Worm (Caenorhabditis elegans) whole organism, L4 larva: ENCODE results near the gene ech-4.

Experiments used
- F10B5.3 ChIP-seq: sonication (generic microtip); optimal IDR thresholded peaks from 2 replicates; lab custom pipeline; 2016; ENCODE audit warnings: mild to moderate bottlenecking, missing genetic modification characterization, missing compliant biosample characterization
- F44E2.7 ChIP-seq: fragments of 200-800 bp; sonication (Bioruptor generic); IDR thresholded peaks from 2 replicates; pipeline ENCODE4 v2.1.2; 2022; ENCODE audit warnings: missing genetic modification characterization, missing compliant biosample characterization
- R02D3.7 ChIP-seq: fragments of 150-350 bp; sonication (generic microtip); optimal IDR thresholded peaks from 3 replicates; lab custom pipeline; 2014; ENCODE audit warnings: missing biosample characterization, missing genetic modification characterization
- Y5F2A.4 ChIP-seq: fragments of 200-800 bp; sonication (Bioruptor generic); optimal IDR thresholded peaks from 2 replicates; lab custom pipeline; 2018; ENCODE audit warnings: mild to moderate bottlenecking, missing genetic modification characterization, missing compliant biosample characterization
- Y75B8A.6 ChIP-seq: fragments of 200-800 bp; sonication (Bioruptor generic); IDR thresholded peaks from 2 replicates; pipeline ENCODE4 v1.3.6; 2022; ENCODE audit warnings: missing genetic modification reagents, missing genetic modification characterization, missing compliant biosample characterization
- aly-2 ChIP-seq: sonication (generic microtip); optimal IDR thresholded peaks from 2 replicates; lab custom pipeline; 2018; ENCODE audit warnings: missing biosample characterization, missing genetic modification characterization
- arid-1 ChIP-seq: fragments of 200-800 bp; sonication (Bioruptor generic); conservative IDR thresholded peaks from 2 replicates; pipeline ENCODE4 v1.3.6; 2022; ENCODE audit warnings: missing genetic modification reagents, missing genetic modification characterization, missing compliant biosample characterization
- ceh-82 ChIP-seq: sonication (generic microtip); optimal IDR thresholded peaks from 2 replicates; lab custom pipeline; 2017; ENCODE audit warnings: missing biosample characterization, missing genetic modification characterization
- ces-1 ChIP-seq: fragments of 150-350 bp; sonication (generic microtip); optimal IDR thresholded peaks from 4 replicates; lab custom pipeline; 2014; ENCODE audit warnings: missing biosample characterization, missing genetic modification reagents, missing genetic modification characterization
- cey-2 ChIP-seq: sonication (generic microtip); optimal IDR thresholded peaks from 3 replicates; lab custom pipeline; 2017; ENCODE audit warnings: missing genetic modification characterization, mild to moderate bottlenecking, missing compliant biosample characterization, antibody characterized with exemption, borderline replicate concordance; ENCODE audit not compliant: insufficient read depth
- daf-16 ChIP-seq, 3 experiments: sonication (generic microtip); optimal IDR thresholded peaks; 2 replicates each; lab custom pipeline; 2016 to 2017; ENCODE audit warnings: missing genetic modification characterization in 3 of 3, missing genetic modification reagents in 3 of 3, mild to moderate bottlenecking in 2 of 3, missing compliant biosample characterization in 2 of 3, missing biosample characterization in 1 of 3, moderate library complexity in 1 of 3
- dmd-6 ChIP-seq: fragments of 200-800 bp; sonication (Bioruptor generic); IDR thresholded peaks from 2 replicates; pipeline ENCODE4 v1.3.6; 2022; ENCODE audit warnings: missing genetic modification reagents, missing genetic modification characterization, missing compliant biosample characterization
- dmd-8 ChIP-seq: fragments of 200-800 bp; sonication (Bioruptor generic); IDR thresholded peaks from 2 replicates; pipeline ENCODE4 v1.3.6; 2022; ENCODE audit warnings: missing genetic modification characterization, missing compliant biosample characterization
- dmd-9 ChIP-seq: fragments of 200-800 bp; sonication (Bioruptor generic); IDR thresholded peaks from 2 replicates; pipeline ENCODE4 v1.3.6; 2022; ENCODE audit warnings: missing genetic modification reagents, missing genetic modification characterization, missing compliant biosample characterization
- dve-1 ChIP-seq: sonication (generic microtip); optimal IDR thresholded peaks from 2 replicates; lab custom pipeline; 2017; ENCODE audit warnings: antibody characterized with exemption, mild to moderate bottlenecking, missing genetic modification characterization, missing compliant biosample characterization; ENCODE audit not compliant: insufficient read depth
- egl-43 ChIP-seq: fragments of 200-800 bp; sonication (Bioruptor generic); IDR thresholded peaks from 2 replicates; pipeline ENCODE4 v1.3.6; 2022; ENCODE audit warnings: missing genetic modification reagents, missing genetic modification characterization, missing compliant biosample characterization
- fkh-10 ChIP-seq: fragments of 150-350 bp; optimal IDR thresholded peaks from 2 replicates; lab custom pipeline; 2014; ENCODE audit warnings: missing biosample characterization, missing genetic modification reagents, missing genetic modification characterization
- fos-1 ChIP-seq: fragments of 150-350 bp; optimal IDR thresholded peaks from 2 replicates; lab custom pipeline; 2014; ENCODE audit warnings: missing biosample characterization, missing genetic modification characterization
- lim-7 ChIP-seq: fragments of 200-800 bp; sonication (Bioruptor generic); IDR thresholded peaks from 2 replicates; pipeline ENCODE4 v1.3.6; 2022; ENCODE audit warnings: missing genetic modification characterization, missing compliant biosample characterization
- lin-13 ChIP-seq: fragments of 150-350 bp; optimal IDR thresholded peaks from 2 replicates; lab custom pipeline; 2014; ENCODE audit warnings: missing biosample characterization, missing genetic modification reagents, missing genetic modification characterization
- lin-29 ChIP-seq: fragments of 200-800 bp; sonication (Bioruptor generic); IDR thresholded peaks from 2 replicates; pipeline ENCODE4 v1.3.6; 2022; ENCODE audit warnings: missing genetic modification reagents, missing genetic modification characterization, missing compliant biosample characterization
- lin-39 ChIP-seq: fragments of 150-350 bp; optimal IDR thresholded peaks from 2 replicates; lab custom pipeline; 2014; ENCODE audit warnings: missing biosample characterization, missing genetic modification reagents, missing genetic modification characterization
- lsy-2 ChIP-seq, 2 experiments: fragments of 150-350 bp in 1 of 2; sonication (generic microtip) in 1 of 2; optimal IDR thresholded peaks; 2 replicates each; lab custom pipeline; 2014 to 2017; ENCODE audit warnings: missing biosample characterization in 2 of 2, missing genetic modification characterization in 2 of 2
- nhr-102 ChIP-seq: sonication (generic microtip); optimal IDR thresholded peaks from 2 replicates; lab custom pipeline; 2016; ENCODE audit warnings: mild to moderate bottlenecking, missing genetic modification characterization, moderate library complexity, missing compliant biosample characterization
- nhr-111 ChIP-seq: fragments of 200-800 bp; sonication (Bioruptor generic); optimal IDR thresholded peaks from 2 replicates; lab custom pipeline; 2018; ENCODE audit warnings: mild to moderate bottlenecking, missing genetic modification characterization, missing compliant biosample characterization
- nhr-237 ChIP-seq: sonication (generic microtip); optimal IDR thresholded peaks from 2 replicates; lab custom pipeline; 2017; ENCODE audit warnings: missing biosample characterization, missing genetic modification characterization
- nhr-28 ChIP-seq: fragments of 150-350 bp; optimal IDR thresholded peaks from 2 replicates; lab custom pipeline; 2014; ENCODE audit warnings: missing biosample characterization, missing genetic modification characterization
- nhr-77 ChIP-seq: fragments of 150-350 bp; optimal IDR thresholded peaks from 2 replicates; lab custom pipeline; 2014; ENCODE audit warnings: missing biosample characterization, missing genetic modification characterization
- pha-4 ChIP-seq, 2 experiments: fragments of 150-350 bp in 1 of 2; fragments of 200-800 bp in 1 of 2; sonication (Bioruptor generic) in 1 of 2; IDR thresholded peaks in 1 of 2; optimal IDR thresholded peaks in 1 of 2; 2 replicates each; pipeline versions ENCODE4 v1.3.6 to Lab custom; 2014 to 2022; ENCODE audit warnings: missing genetic modification characterization in 2 of 2, missing genetic modification reagents in 2 of 2, missing biosample characterization in 1 of 2, missing compliant biosample characterization in 1 of 2
- rbr-2 ChIP-seq: sonication (generic microtip); optimal IDR thresholded peaks from 2 replicates; lab custom pipeline; 2016; ENCODE audit warnings: missing genotype, missing genetic modification characterization, missing compliant biosample characterization
- snpc-4 ChIP-seq: fragments of 150-350 bp; optimal IDR thresholded peaks from 2 replicates; lab custom pipeline; 2014; ENCODE audit warnings: missing biosample characterization, missing genetic modification characterization
- spr-1 ChIP-seq: sonication (generic microtip); optimal IDR thresholded peaks from 2 replicates; lab custom pipeline; 2016; ENCODE audit warnings: mild to moderate bottlenecking, missing genetic modification characterization, missing compliant biosample characterization
- tag-97 ChIP-seq: fragments of 200-800 bp; sonication (Bioruptor generic); IDR thresholded peaks from 2 replicates; pipeline ENCODE4 v1.3.6; 2022; ENCODE audit warnings: missing genetic modification characterization, missing compliant biosample characterization
- unc-62 ChIP-seq, 3 experiments: fragments of 150-350 bp in 1 of 3; sonication (generic microtip); optimal IDR thresholded peaks in 2 of 3; peaks in 1 of 3; 1 replicate in 1 of 3; 2 replicates in 2 of 3; lab custom pipeline; 2014 to 2017; ENCODE audit warnings: missing biosample characterization in 3 of 3, missing genetic modification characterization in 3 of 3, missing genetic modification reagents in 3 of 3, missing genotype in 1 of 3

ech-4 gene

DNA sequence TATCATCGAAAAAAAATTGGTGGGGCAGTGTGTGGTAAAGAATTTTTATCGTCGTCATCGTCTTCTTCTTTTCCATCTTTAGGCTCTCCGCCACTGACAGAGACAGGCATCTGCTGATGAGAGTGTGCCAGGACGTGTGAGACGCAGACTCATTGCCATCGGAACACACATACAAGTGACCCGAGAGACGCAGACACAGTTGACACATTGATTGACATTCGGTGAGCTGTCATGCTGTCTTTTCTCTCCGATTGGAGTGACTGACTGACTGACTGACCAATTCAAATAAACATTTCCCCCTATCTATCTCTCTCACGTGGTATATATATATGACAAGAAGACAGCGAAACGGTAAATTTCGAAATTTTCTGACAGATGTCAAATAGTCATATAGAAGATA is 30.3 kb downstream of the ech-4 start (continued):
- TF ChIP-seq R02D3.7 (tag; lab: Kevin White, UChicago), result no peak
- TF ChIP-seq nhr-77 (tag; lab: Kevin White, UChicago), result no peak
- peak; percentile 66 for TF ChIP-seq nhr-28 (tag; lab: Kevin White, UChicago)
- TF ChIP-seq nhr-102 (tag; lab: Kevin White, UChicago), result peak; percentile 89
- TF ChIP-seq spr-1 (tag; lab: Kevin White, UChicago), result peak; percentile 17
- no peak for TF ChIP-seq lim-7 (GFP tag; lab: Robert Waterston, UW)
- TF ChIP-seq tag-97 (GFP tag; lab: Robert Waterston, UW), result no peak
- peak in 1 of 2 experiments; percentile 84 for TF ChIP-seq daf-16 (GFP tag; optimal IDR thresholded peaks at IDR 0.05; lab: Kevin White, UChicago)
- peak; percentile 71 for TF ChIP-seq daf-16 (tag; optimal IDR thresholded peaks at IDR 0.05; lab: Kevin White, UChicago)
- peak; percentile 55 for TF ChIP-seq rbr-2 (tag; lab: Kevin White, UChicago)
- TF ChIP-seq lin-39, result no peak
- TF ChIP-seq Y5F2A.4, result no peak
- TF ChIP-seq cey-2 (tag; lab: Kevin White, UChicago), result no peak
- 0 out of 2 replicates have a peak, but pooled peaks have one; percentile 25 for TF ChIP-seq arid-1 (GFP tag; lab: Robert Waterston, UW)
- peak; percentile 47 for TF ChIP-seq lin-13 (GFP tag; lab: Kevin White, UChicago)
- no peak for TF ChIP-seq snpc-4 (tag; lab: Kevin White, UChicago)
- no peak for TF ChIP-seq dmd-8 (GFP tag; lab: Robert Waterston, UW)
- no peak for TF ChIP-seq fos-1 (tag; lab: Kevin White, UChicago)
- no peak for TF ChIP-seq dmd-9 (GFP tag; lab: Robert Waterston, UW)
- peak; percentile 86 for TF ChIP-seq dve-1
- no peak for TF ChIP-seq F10B5.3 (tag; lab: Kevin White, UChicago)
- no peak for TF ChIP-seq nhr-111 (GFP tag; lab: Kevin White, UChicago)
- peak; percentile 65 for TF ChIP-seq pha-4 (GFP tag; IDR thresholded peaks at IDR 0.05; lab: Robert Waterston, UW)
- TF ChIP-seq pha-4 (tag; optimal IDR thresholded peaks at IDR 0.05; lab: Kevin White, UChicago), result peak; percentile 29
- TF ChIP-seq Y75B8A.6, result no peak
- no peak for TF ChIP-seq ces-1 (GFP tag; lab: Kevin White, UChicago)
- TF ChIP-seq ceh-82 (tag; lab: Kevin White, UChicago), result no peak
- no peak for TF ChIP-seq nhr-237 (tag; lab: Kevin White, UChicago)
- no peak for TF ChIP-seq lin-29 (GFP tag; lab: Robert Waterston, UW)
- no peak for TF ChIP-seq aly-2 (tag; lab: Kevin White, UChicago)
- TF ChIP-seq unc-62 (GFP tag; optimal IDR thresholded peaks at IDR 0.05 in 1 of 2; lab: Kevin White, UChicago), result peak; percentile 79 to 100
- no peak for TF ChIP-seq unc-62 (tag; optimal IDR thresholded peaks at IDR 0.05; lab: Kevin White, UChicago)

DNA sequence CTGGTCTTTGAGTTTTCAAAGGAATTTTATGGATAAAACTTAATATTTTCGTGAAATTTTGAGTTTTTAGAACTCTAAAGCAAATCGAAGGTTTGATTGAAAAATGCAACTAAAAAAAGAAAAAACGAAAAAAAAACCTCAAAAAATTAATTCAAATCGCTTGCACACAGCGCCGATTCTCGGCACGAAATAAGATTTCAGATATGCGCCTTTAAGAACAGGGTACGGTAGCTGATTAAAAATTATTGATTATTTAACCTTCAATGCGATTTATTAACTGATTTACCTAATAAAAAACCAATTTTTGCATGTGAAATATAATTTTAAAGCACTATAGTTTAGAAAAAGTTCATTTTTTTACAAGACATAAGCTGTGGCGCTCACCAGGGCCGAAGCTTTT is 32.0 kb downstream of the ech-4 start:
- TF ChIP-seq egl-43 (no peak), lsy-2 (tag; optimal IDR thresholded peaks at IDR 0.05; lab: Kevin White, UChicago) (peak in 1 of 2 experiments; percentile 5)
- TF ChIP-seq, all 104 proteins: peak for 1

- TF ChIP-seq dve-1 (peak; percentile 10), fkh-10 (GFP tag; lab: Kevin White, UChicago) (no peak), F44E2.7 (no peak), dmd-8 (GFP tag; lab: Robert Waterston, UW) (no peak), daf-16 (GFP tag; optimal IDR thresholded peaks at IDR 0.05; lab: Kevin White, UChicago) (no peak), daf-16 (tag; optimal IDR thresholded peaks at IDR 0.05; lab: Kevin White, UChicago) (peak; percentile 1), pha-4 (GFP tag; IDR thresholded peaks at IDR 0.05; lab: Robert Waterston, UW) (no peak), pha-4 (tag; optimal IDR thresholded peaks at IDR 0.05; lab: Kevin White, UChicago) (no peak)
Observed at ce11 chrII:10857077-10857476, 36.2 kb downstream of the ech-4 start, which contains the start of gene M106.7. Gene M106.7, minus strand, starts transcription at chrII:10857177.

DNA sequence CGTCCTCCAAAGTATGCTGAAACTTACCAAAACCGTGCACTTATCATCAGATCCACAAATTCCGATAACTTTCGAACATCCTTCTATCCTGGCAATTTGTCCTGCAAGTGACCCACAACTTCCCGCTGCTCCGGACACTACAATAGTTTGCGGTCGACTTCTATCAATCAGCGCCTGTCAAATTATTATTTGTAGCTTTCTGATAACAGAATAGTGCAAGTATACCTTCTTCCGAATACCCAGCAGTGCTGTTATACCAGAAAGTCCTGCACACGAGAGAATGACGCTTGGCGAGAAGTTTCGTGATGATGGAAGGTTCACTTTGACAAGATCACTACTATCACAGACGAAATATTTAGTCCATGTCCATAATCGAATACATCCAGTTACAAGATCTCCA is 38.5 kb downstream of the ech-4 start:
- TF ChIP-seq nhr-28 (tag; lab: Kevin White, UChicago), result peak; percentile 58
- TF ChIP-seq dmd-6 (GFP tag; lab: Robert Waterston, UW), result peak; percentile 61
- TF ChIP-seq Y75B8A.6, result no peak
